Fruit fly (Drosophila melanogaster) whole organism, prepupa: Measurements from ENCODE around the gene CG6847.
"Not testable (repeated sequence)": the region's sequence is repeated elsewhere in the genome, so short reads cannot be mapped to it uniquely, and the experiment has no call there.

ENCODE experiments used
- CG7368 ChIP-seq: fragments of 200-800 bp; sonication (Bioruptor generic); optimal IDR thresholded peaks from 3 replicates; lab custom pipeline; 2016; ENCODE audit warnings: missing biosample characterization, missing genetic modification characterization
- fd85E ChIP-seq: fragments of 200-800 bp; sonication (Bioruptor generic); optimal IDR thresholded peaks from 3 replicates; lab custom pipeline; 2016; ENCODE audit warnings: missing biosample characterization, missing genetic modification characterization

DNA sequence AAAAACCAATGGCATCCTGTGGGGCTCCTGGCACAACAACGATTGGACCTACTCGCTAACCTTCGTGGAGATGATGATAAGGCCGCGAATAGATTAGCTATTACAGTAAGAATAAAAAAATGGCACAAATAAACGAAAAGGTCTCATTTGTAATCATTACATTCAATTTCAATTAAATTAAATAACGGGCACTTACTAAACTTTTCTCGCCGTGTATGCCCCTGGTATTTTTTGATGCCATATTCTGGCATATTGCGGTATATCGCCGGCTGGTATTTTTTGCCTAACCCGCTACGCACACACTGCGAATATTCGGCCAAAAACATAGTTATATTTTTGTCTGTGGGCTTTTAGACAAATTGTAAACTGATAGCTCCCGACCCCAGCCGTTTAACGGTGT, 11.9 kb upstream of the CG6847 start, which contains the start of gene Gss2:
- TF ChIP-seq CG7368; fd85E (GFP tag; lab: Kevin White, UChicago): not testable (repeated sequence)
